Worm (Caenorhabditis elegans) whole organism, mixed stage, embryonic: Measurements from ENCODE around the gene fbxc-31.

Experiments used
- M03D4.4 ChIP-seq: sonication (generic microtip); optimal IDR thresholded peaks from 2 replicates; lab custom pipeline; 2017; ENCODE audit warnings: mild to moderate bottlenecking, missing genetic modification characterization, missing compliant biosample characterization
- bed-3 ChIP-seq: fragments of 200-800 bp; sonication (Bioruptor generic); optimal IDR thresholded peaks from 3 replicates; lab custom pipeline; 2018; ENCODE audit warnings: mild to moderate bottlenecking, missing genetic modification characterization, moderate library complexity, missing compliant biosample characterization
- blmp-1 ChIP-seq: fragments of 150-350 bp; optimal IDR thresholded peaks from 2 replicates; lab custom pipeline; 2014; ENCODE audit warnings: missing biosample characterization, missing genetic modification characterization
- ceh-39 ChIP-seq: fragments of 150-350 bp; optimal IDR thresholded peaks from 2 replicates; lab custom pipeline; 2014; ENCODE audit warnings: missing biosample characterization, missing genetic modification characterization
- ceh-43 ChIP-seq: fragments of 200-800 bp; sonication (Bioruptor generic); optimal IDR thresholded peaks from 2 replicates; lab custom pipeline; 2018; ENCODE audit warnings: mild to moderate bottlenecking, missing genetic modification characterization, moderate library complexity, missing compliant biosample characterization
- ceh-83 ChIP-seq: fragments of 200-800 bp; sonication (Bioruptor generic); optimal IDR thresholded peaks from 2 replicates; lab custom pipeline; 2018; ENCODE audit warnings: mild to moderate bottlenecking, missing genetic modification characterization, missing compliant biosample characterization
- ces-1 ChIP-seq: fragments of 150-350 bp; optimal IDR thresholded peaks from 2 replicates; lab custom pipeline; 2014; ENCODE audit warnings: missing biosample characterization, missing genetic modification reagents, missing genetic modification characterization
- cnd-1 ChIP-seq: fragments of 200-800 bp; sonication (Bioruptor generic); optimal IDR thresholded peaks from 2 replicates; lab custom pipeline; 2018; ENCODE audit warnings: mild to moderate bottlenecking, missing genetic modification characterization, missing compliant biosample characterization
- drap-1 ChIP-seq: fragments of 200-800 bp; sonication (Bioruptor generic); optimal IDR thresholded peaks from 3 replicates; lab custom pipeline; 2018; ENCODE audit warnings: mild to moderate bottlenecking, missing genetic modification characterization, missing compliant biosample characterization
- elt-1 ChIP-seq: sonication (generic microtip); optimal IDR thresholded peaks from 2 replicates; lab custom pipeline; 2017; ENCODE audit warnings: missing genetic modification characterization, mild to moderate bottlenecking, missing compliant biosample characterization, antibody characterized with exemption, moderate library complexity, borderline replicate concordance; ENCODE audit not compliant: insufficient read depth
- elt-3 ChIP-seq: fragments of 150-350 bp; optimal IDR thresholded peaks from 2 replicates; lab custom pipeline; 2014; ENCODE audit warnings: missing biosample characterization, missing genetic modification characterization
- flh-1 ChIP-seq: fragments of 200-800 bp; sonication (Bioruptor generic); optimal IDR thresholded peaks from 2 replicates; lab custom pipeline; 2018; ENCODE audit warnings: mild to moderate bottlenecking, missing genetic modification characterization, moderate library complexity, missing compliant biosample characterization
- ham-2 ChIP-seq: fragments of 200-800 bp; sonication (Bioruptor generic); optimal IDR thresholded peaks from 2 replicates; lab custom pipeline; 2018; ENCODE audit warnings: mild to moderate bottlenecking, missing genetic modification characterization, missing compliant biosample characterization
- hlh-1 ChIP-seq: fragments of 150-350 bp; optimal IDR thresholded peaks from 2 replicates; lab custom pipeline; 2014; ENCODE audit warnings: missing biosample characterization, missing genetic modification reagents, missing genetic modification characterization
- lin-13 ChIP-seq: fragments of 150-350 bp; optimal IDR thresholded peaks from 2 replicates; lab custom pipeline; 2014; ENCODE audit warnings: missing biosample characterization, missing genetic modification characterization
- lin-32 ChIP-seq: fragments of 200-800 bp; sonication (Bioruptor generic); optimal IDR thresholded peaks from 2 replicates; lab custom pipeline; 2018; ENCODE audit warnings: mild to moderate bottlenecking, missing genetic modification characterization, missing compliant biosample characterization
- lsy-2 ChIP-seq: fragments of 150-350 bp; optimal IDR thresholded peaks from 2 replicates; lab custom pipeline; 2014; ENCODE audit warnings: missing biosample characterization, missing genetic modification characterization
- mab-5 ChIP-seq: fragments of 150-350 bp; optimal IDR thresholded peaks from 2 replicates; lab custom pipeline; 2014; ENCODE audit warnings: missing biosample characterization, missing genetic modification characterization
- mep-1 ChIP-seq: fragments of 150-350 bp; optimal IDR thresholded peaks from 2 replicates; lab custom pipeline; 2017; ENCODE audit warnings: missing biosample characterization, missing genetic modification reagents, missing genetic modification characterization, inconsistent platforms
- mls-2 ChIP-seq: sonication (generic microtip); optimal IDR thresholded peaks from 2 replicates; lab custom pipeline; 2016; ENCODE audit warnings: mild to moderate bottlenecking, missing genetic modification characterization, moderate library complexity, missing compliant biosample characterization
- nhr-12 ChIP-seq: fragments of 150-350 bp; optimal IDR thresholded peaks from 2 replicates; lab custom pipeline; 2014; ENCODE audit warnings: missing biosample characterization, missing genetic modification characterization
- nhr-2 ChIP-seq: fragments of 150-350 bp; optimal IDR thresholded peaks from 2 replicates; lab custom pipeline; 2014; ENCODE audit warnings: missing biosample characterization, missing genetic modification characterization
- nhr-237 ChIP-seq: fragments of 150-350 bp; optimal IDR thresholded peaks from 2 replicates; lab custom pipeline; 2014; ENCODE audit warnings: missing biosample characterization, missing genetic modification characterization
- nhr-28 ChIP-seq: fragments of 150-350 bp; optimal IDR thresholded peaks from 2 replicates; lab custom pipeline; 2014; ENCODE audit warnings: missing biosample characterization, missing genetic modification characterization
- nhr-76 ChIP-seq: sonication (generic microtip); optimal IDR thresholded peaks from 2 replicates; lab custom pipeline; 2017; ENCODE audit warnings: missing biosample characterization, missing genetic modification characterization
- pha-4 ChIP-seq: fragments of 150-350 bp; optimal IDR thresholded peaks from 2 replicates; lab custom pipeline; 2018; ENCODE audit warnings: missing biosample characterization, missing genetic modification reagents, missing genetic modification characterization
- tbx-8 ChIP-seq: fragments of 200-800 bp; sonication (Bioruptor generic); optimal IDR thresholded peaks from 2 replicates; lab custom pipeline; 2018; ENCODE audit warnings: mild to moderate bottlenecking, missing genetic modification characterization, moderate library complexity, missing compliant biosample characterization
- unc-120 ChIP-seq: sonication (generic microtip); optimal IDR thresholded peaks from 2 replicates; lab custom pipeline; 2017; ENCODE audit warnings: missing genetic modification characterization, missing compliant biosample characterization; ENCODE audit not compliant: poor library complexity, severe bottlenecking
- unc-39 ChIP-seq: fragments of 150-350 bp; optimal IDR thresholded peaks from 2 replicates; lab custom pipeline; 2014; ENCODE audit warnings: missing biosample characterization, missing genetic modification characterization
- unc-62 ChIP-seq: fragments of 150-350 bp; optimal IDR thresholded peaks from 2 replicates; lab custom pipeline; 2014; ENCODE audit warnings: missing biosample characterization, missing genetic modification reagents, missing genetic modification characterization
- zip-8 ChIP-seq: fragments of 150-350 bp; optimal IDR thresholded peaks from 2 replicates; lab custom pipeline; 2014; ENCODE audit warnings: missing biosample characterization, missing genetic modification characterization
- ztf-11 ChIP-seq: fragments of 150-350 bp; optimal IDR thresholded peaks from 2 replicates; lab custom pipeline; 2014; ENCODE audit warnings: missing biosample characterization, missing genetic modification characterization

Gene fbxc-31

ce11 chrII:927331-927730, 15.6 kb downstream of the fbxc-31 start, which contains the start of gene R07C3.13:
R07C3.13 (minus strand) TSS chrII:927431.
- TF ChIP-seq nhr-12 (no peak), ham-2 (GFP tag; lab: Kevin White, UChicago) (no peak), tbx-8 (GFP tag; lab: Kevin White, UChicago) (no peak), ceh-83 (GFP tag; lab: Kevin White, UChicago) (no peak), unc-39 (no peak), lin-32 (GFP tag; lab: Kevin White, UChicago) (no peak), ces-1 (no peak), blmp-1 (tag; lab: Kevin White, UChicago) (no peak), drap-1 (GFP tag; lab: Kevin White, UChicago) (no peak), flh-1 (GFP tag; lab: Kevin White, UChicago) (no peak), unc-120 (tag; lab: Kevin White, UChicago) (no peak), nhr-76 (no peak), ceh-39 (tag; lab: Kevin White, UChicago) (no peak), elt-1 (tag; lab: Kevin White, UChicago) (no peak), nhr-2 (tag; lab: Kevin White, UChicago) (no peak)

ce11 chrII:930871-931270, 19.1 kb downstream of the fbxc-31 start, which contains the start of gene fbxc-34:
fbxc-34 (plus strand) TSS chrII:931171.
- peak; percentile 33 for TF ChIP-seq hlh-1 (tag; lab: Kevin White, UChicago)

- no peak for TF ChIP-seq nhr-237 (tag; lab: Kevin White, UChicago)
- TF ChIP-seq mep-1 = no peak
- TF ChIP-seq elt-3 (tag; lab: Kevin White, UChicago) = no peak
- TF ChIP-seq lsy-2 (tag; lab: Kevin White, UChicago) = no peak
- no peak for TF ChIP-seq lin-13 (tag; lab: Kevin White, UChicago)
- no peak for TF ChIP-seq ham-2 (GFP tag; lab: Kevin White, UChicago)
- TF ChIP-seq nhr-28 (tag; lab: Kevin White, UChicago) = no peak
- TF ChIP-seq mab-5 (tag; lab: Kevin White, UChicago) = no peak
- no peak for TF ChIP-seq unc-62 (GFP tag; lab: Kevin White, UChicago)
- no peak for TF ChIP-seq nhr-2 (tag; lab: Kevin White, UChicago)
- TF ChIP-seq bed-3 = no peak
- no peak for TF ChIP-seq M03D4.4
- no peak for TF ChIP-seq ztf-11 (tag; lab: Kevin White, UChicago)
- no peak for TF ChIP-seq ceh-83 (GFP tag; lab: Kevin White, UChicago)
- no peak for TF ChIP-seq lin-32 (GFP tag; lab: Kevin White, UChicago)
- TF ChIP-seq unc-39 = no peak
These were observed 20.9 kb downstream of the fbxc-31 start, which contains the start of gene acs-15 for ce11 chrII:932718-933117. acs-15 (plus strand) TSS chrII:933018.

- TF ChIP-seq lin-32 (GFP tag; lab: Kevin White, UChicago) = peak; percentile 46
- peak; percentile 71 for TF ChIP-seq cnd-1 (tag; lab: Kevin White, UChicago)
- no peak for TF ChIP-seq nhr-12
- TF ChIP-seq zip-8 (tag; lab: Kevin White, UChicago) = peak; percentile 64
- TF ChIP-seq mls-2 (tag; lab: Kevin White, UChicago) = no peak
- TF ChIP-seq tbx-8 (GFP tag; lab: Kevin White, UChicago) = no peak
- peak; percentile 90 for TF ChIP-seq nhr-2 (tag; lab: Kevin White, UChicago)
These were observed 25.5 kb downstream of the fbxc-31 start for ce11 chrII:937265-937664.

ce11 chrII:938549-938948, 26.8 kb downstream of the fbxc-31 start, which contains the start of gene R07C3.3:
R07C3.3 (plus strand) TSS chrII:938849.
- TF ChIP-seq unc-62 (GFP tag; lab: Kevin White, UChicago) = no peak
- TF ChIP-seq bed-3 = no peak
- no peak for TF ChIP-seq nhr-28 (tag; lab: Kevin White, UChicago)
- TF ChIP-seq mls-2 (tag; lab: Kevin White, UChicago) = no peak
- no peak for TF ChIP-seq ces-1
- no peak for TF ChIP-seq lsy-2 (tag; lab: Kevin White, UChicago)
- no peak for TF ChIP-seq pha-4 (tag; lab: Kevin White, UChicago)
- no peak for TF ChIP-seq ceh-83 (GFP tag; lab: Kevin White, UChicago)
- TF ChIP-seq ceh-43 (GFP tag; lab: Kevin White, UChicago) = no peak
- no peak for TF ChIP-seq nhr-76
- TF ChIP-seq tbx-8 (GFP tag; lab: Kevin White, UChicago) = no peak
- no peak for TF ChIP-seq ceh-39 (tag; lab: Kevin White, UChicago)
- TF ChIP-seq nhr-237 (tag; lab: Kevin White, UChicago) = no peak
- TF ChIP-seq nhr-12 = no peak
- no peak for TF ChIP-seq cnd-1 (tag; lab: Kevin White, UChicago)
